Worm (Caenorhabditis elegans): ENCODE measurements around the gene aff-1.
A peak's percentile ranks its signal among the peaks of the same experiment; 100 is the strongest.

ce11 chrII:6823233-6823632, 40.3 kb downstream of the aff-1 start:
- TF ChIP-seq nhr-77 (tag; optimal IDR thresholded peaks at IDR 0.05) = no peak
- peak; percentile 64 for TF ChIP-seq tbx-2 (tag; optimal IDR thresholded peaks at IDR 0.05)
- no peak for TF ChIP-seq skn-1 (tag; optimal IDR thresholded peaks at IDR 0.05)
- no peak for TF ChIP-seq elt-2 (tag; optimal IDR thresholded peaks at IDR 0.05)
- no peak for TF ChIP-seq lin-13 (GFP tag; optimal IDR thresholded peaks at IDR 0.05)
- no peak for TF ChIP-seq aha-1 (tag; optimal IDR thresholded peaks at IDR 0.05)
- TF ChIP-seq jun-1 (tag; optimal IDR thresholded peaks at IDR 0.05) = peak; percentile 1
- TF ChIP-seq lin-39 (tag; optimal IDR thresholded peaks at IDR 0.05) = no peak
- no peak for TF ChIP-seq hlh-4 (tag; optimal IDR thresholded peaks at IDR 0.05)
- TF ChIP-seq unc-62 (GFP tag; optimal IDR thresholded peaks at IDR 0.05) = no peak
- TF ChIP-seq snpc-4 (tag; optimal IDR thresholded peaks at IDR 0.05) = no peak
- TF ChIP-seq pag-3 (tag; optimal IDR thresholded peaks at IDR 0.05; ENCODE audit: borderline replicate concordance, insufficient read depth) = no peak
- peak in 1 of 2 experiments; percentile 60 for TF ChIP-seq egl-27 (tag; optimal IDR thresholded peaks at IDR 0.05)
- no peak for TF ChIP-seq vab-15 (tag; optimal IDR thresholded peaks at IDR 0.05)

All from whole organism, L1 larva.